Fruit fly (Drosophila melanogaster): ENCODE results near the gene trx.

The trx gene

DNA sequence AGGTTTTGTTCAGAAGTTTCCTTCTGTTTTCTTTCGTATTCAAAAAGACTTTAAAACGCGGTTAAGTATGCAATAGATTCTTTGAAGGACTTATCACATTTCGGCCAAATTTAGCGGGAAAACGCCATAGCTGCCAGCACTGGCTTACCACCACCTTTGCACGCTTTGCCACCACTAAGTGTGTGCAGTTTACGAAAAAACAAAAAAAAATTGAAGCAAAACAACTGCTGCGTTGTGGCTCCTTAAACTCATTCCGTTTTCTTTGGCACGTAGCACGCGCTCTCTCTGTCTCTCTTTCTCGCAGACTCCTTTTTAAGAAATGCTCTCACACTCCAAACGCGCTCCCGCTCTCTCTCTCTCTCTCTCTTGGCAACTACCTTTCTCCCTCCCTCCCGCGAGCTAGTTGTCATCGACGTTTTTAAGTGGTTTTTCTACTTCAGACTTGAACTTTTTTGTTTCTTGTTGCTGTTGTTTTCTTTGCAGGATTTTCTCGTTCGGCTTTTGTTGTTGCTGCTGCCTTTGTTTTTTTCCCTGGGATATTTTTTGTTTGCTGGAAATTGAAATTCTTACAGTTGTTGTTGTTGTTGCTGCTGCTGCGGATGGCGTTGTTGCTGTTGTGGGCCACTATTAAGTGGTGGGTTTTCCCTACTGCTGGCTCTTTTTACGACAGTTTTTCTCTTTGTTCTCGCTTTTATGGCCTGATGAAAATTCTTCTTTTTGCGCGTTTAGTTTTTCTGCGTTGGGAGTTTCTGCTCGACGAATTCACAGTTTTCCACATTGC, 8.0 kb downstream of the trx start:
- no peak for TF ChIP-seq Myc (optimal IDR thresholded peaks at IDR 0.05)
- TF ChIP-seq h (optimal IDR thresholded peaks at IDR 0.05) = no peak
- no peak for TF ChIP-seq insv (optimal IDR thresholded peaks at IDR 0.05)
- TF ChIP-seq psq (optimal IDR thresholded peaks at IDR 0.05) = no peak
- no peak for TF ChIP-seq Sin3A (optimal IDR thresholded peaks at IDR 0.05)
- no peak for TF ChIP-seq ttk (optimal IDR thresholded peaks at IDR 0.05)

DNA sequence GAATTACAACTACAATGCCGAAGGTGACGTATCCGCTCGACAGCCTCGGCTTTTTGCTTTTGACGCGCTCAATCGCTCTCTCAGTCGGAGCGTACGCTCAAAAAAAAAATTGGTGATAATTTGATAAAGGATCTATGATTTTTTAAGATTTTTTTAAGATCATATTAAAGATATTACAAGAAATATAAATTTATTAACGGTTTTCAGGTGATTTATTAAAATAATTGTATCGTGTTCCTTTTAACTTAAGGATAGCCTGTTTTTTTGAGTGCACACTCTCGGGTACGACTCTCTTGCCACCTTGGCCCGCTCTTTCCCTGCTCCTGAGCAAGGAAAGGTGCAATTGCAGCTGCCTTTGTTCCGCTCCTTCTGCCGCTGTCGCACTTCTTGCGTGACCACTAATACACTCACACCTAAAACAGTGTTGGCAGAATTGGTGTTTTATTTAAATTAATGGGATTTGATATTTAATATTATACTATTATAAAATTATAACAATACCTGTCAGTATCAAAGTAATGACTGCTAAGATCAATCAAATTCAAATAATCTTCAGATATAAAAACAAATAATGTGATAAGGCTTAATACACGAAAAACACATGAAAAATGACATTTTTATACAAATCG, 8.7 kb downstream of the trx start:
- no peak for TF ChIP-seq Myc (optimal IDR thresholded peaks at IDR 0.05)
- no peak for TF ChIP-seq Sin3A (optimal IDR thresholded peaks at IDR 0.05)
- no peak for TF ChIP-seq h (optimal IDR thresholded peaks at IDR 0.05)
- TF ChIP-seq psq (optimal IDR thresholded peaks at IDR 0.05) = no peak
- TF ChIP-seq insv (optimal IDR thresholded peaks at IDR 0.05) = no peak
- TF ChIP-seq ttk (optimal IDR thresholded peaks at IDR 0.05) = no peak

DNA sequence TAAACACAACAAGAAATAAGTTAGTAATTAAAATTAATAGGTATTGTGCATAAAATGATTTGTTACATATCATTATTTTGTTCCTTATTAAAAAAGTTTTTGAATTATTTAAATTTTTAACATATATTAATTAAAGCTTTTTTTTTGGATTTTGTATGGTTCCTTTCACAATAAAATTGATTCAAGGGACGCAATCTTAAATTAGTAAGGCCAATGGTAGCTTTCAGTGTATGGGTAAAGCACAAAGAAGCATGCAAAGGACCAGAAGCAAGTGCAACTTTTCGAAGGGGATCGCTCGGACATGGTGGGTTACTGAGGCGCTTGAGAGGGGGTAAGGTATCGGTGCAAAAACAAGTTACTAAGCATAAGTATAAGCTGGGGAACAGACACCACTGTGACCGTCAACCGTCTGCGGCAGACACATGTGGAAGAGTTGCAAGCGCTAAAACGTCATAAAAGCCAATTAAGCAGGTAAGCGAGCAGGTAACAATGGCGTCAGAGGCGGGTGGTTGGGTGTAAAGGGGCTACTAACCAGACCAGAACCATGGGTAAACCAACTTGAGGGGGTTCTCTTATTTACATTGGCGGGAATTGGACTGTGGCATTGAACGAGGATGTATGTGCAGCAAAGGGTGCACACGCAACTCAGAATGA, 11.1 kb downstream of the trx start:
- TF ChIP-seq Sin3A (optimal IDR thresholded peaks at IDR 0.05) = no peak
- no peak for TF ChIP-seq h (optimal IDR thresholded peaks at IDR 0.05)
- TF ChIP-seq insv (optimal IDR thresholded peaks at IDR 0.05) = no peak
- no peak for TF ChIP-seq ttk (optimal IDR thresholded peaks at IDR 0.05)
- TF ChIP-seq psq (optimal IDR thresholded peaks at IDR 0.05) = no peak
- no peak for TF ChIP-seq Myc (optimal IDR thresholded peaks at IDR 0.05)

DNA sequence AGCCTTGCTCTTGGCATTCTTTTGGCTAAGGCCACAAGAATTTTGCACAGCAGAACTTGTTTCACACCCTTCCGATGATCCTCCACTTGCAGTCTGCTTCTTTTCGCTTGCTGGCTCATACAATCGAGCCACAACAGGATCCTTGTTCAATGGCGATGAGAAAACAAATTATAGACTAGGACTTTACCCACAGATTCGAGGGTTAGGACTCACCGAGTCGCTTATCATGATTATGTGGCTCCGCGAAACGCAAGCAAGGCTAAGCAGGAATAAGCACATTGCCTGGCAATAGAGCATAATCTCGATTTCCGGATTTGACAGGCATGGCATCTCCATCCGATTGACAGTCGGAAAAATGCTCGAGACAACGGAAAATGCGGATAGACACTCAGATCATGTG, 24.6 kb downstream of the trx start, which contains the start of the genes CG14839 and CG14841:
CG14839 (plus strand) TSS at position 301 of the 400 bp plus-strand sequence.
CG14841 (minus strand) TSS at position 332 of the 400 bp plus-strand sequence.
- TF ChIP-seq insv (optimal IDR thresholded peaks at IDR 0.05) (no peak), psq (optimal IDR thresholded peaks at IDR 0.05) (no peak), Myc (optimal IDR thresholded peaks at IDR 0.05) (no peak), ttk (optimal IDR thresholded peaks at IDR 0.05) (no peak), h (optimal IDR thresholded peaks at IDR 0.05) (no peak), Sin3A (optimal IDR thresholded peaks at IDR 0.05) (no peak)

DNA sequence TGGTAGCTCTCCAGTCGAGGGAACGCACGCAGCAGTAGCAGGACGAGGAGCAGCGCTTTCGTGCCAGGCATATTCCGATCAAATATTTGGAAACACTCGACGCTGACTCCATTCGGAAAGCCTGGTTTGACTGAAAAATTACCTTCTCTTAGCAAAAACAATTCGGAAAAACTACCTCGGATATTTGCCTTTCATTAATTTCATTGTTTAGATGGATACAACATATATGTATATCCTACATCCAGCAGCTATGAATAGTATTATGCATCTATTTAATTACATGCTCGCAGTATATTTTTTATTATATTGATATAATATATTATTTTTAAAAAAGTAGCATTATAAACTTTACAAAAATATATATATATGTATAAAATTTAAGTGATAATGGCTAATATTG, 25.6 kb downstream of the trx start, which contains the start of gene CG14840:
CG14840 (minus strand) TSS at position 101 of the 400 bp plus-strand sequence.
- TF ChIP-seq insv (optimal IDR thresholded peaks at IDR 0.05) (no peak), psq (optimal IDR thresholded peaks at IDR 0.05) (no peak), Sin3A (optimal IDR thresholded peaks at IDR 0.05) (no peak), ttk (optimal IDR thresholded peaks at IDR 0.05) (no peak), h (optimal IDR thresholded peaks at IDR 0.05) (no peak), Myc (optimal IDR thresholded peaks at IDR 0.05) (no peak)

DNA sequence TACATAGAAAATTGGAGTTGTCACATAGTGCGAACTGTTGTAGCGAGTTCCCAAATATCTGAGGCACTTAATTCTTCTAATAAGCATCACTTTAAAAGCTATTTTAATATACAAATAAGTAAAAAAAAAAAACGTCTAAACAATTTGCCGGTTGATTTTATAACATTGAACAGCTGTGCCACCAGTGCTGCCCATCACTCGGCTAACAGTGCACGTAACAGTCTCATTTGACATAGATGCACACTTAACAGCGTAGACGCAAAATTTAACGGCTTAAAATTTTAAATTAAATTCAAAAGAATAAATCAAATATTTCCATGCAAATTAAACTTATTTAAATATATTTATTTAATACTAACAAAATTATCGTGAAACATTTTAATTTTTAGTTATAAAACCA, 26.9 kb downstream of the trx start, which contains the start of gene MetRS-m:
MetRS-m (minus strand) TSS at position 171 of the 400 bp plus-strand sequence.
- no peak for TF ChIP-seq h (optimal IDR thresholded peaks at IDR 0.05)
- no peak for TF ChIP-seq psq (optimal IDR thresholded peaks at IDR 0.05)
- TF ChIP-seq Myc (optimal IDR thresholded peaks at IDR 0.05) = no peak
- no peak for TF ChIP-seq insv (optimal IDR thresholded peaks at IDR 0.05)
- no peak for TF ChIP-seq Sin3A (optimal IDR thresholded peaks at IDR 0.05)

DNA sequence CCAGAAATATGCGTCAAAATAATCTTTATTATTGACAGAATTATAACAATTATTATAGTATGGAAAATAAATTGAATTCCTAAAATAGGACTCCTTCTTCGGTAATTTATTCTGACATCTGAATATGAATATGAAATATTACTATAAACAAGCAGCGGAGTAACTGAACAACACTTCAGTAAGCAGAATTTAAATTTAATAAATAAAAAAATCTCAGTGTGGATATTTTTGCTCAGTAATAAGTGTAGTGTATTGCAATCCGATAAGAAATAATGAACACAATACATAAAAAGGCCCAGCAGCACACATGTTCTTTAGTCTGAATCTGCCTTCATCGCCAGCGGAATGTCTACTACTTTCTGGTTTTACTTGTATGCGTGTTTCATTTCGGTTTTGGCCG, 30.9 kb downstream of the trx start, which contains the start of gene CG43179:
CG43179 (plus strand) TSS at position 301 of the 400 bp plus-strand sequence.
- no peak for TF ChIP-seq Sin3A (optimal IDR thresholded peaks at IDR 0.05)
- TF ChIP-seq ttk (optimal IDR thresholded peaks at IDR 0.05) = no peak
- TF ChIP-seq h (optimal IDR thresholded peaks at IDR 0.05) = no peak
- no peak for TF ChIP-seq Myc (optimal IDR thresholded peaks at IDR 0.05)
- no peak for TF ChIP-seq psq (optimal IDR thresholded peaks at IDR 0.05)
- TF ChIP-seq insv (optimal IDR thresholded peaks at IDR 0.05) = no peak

DNA sequence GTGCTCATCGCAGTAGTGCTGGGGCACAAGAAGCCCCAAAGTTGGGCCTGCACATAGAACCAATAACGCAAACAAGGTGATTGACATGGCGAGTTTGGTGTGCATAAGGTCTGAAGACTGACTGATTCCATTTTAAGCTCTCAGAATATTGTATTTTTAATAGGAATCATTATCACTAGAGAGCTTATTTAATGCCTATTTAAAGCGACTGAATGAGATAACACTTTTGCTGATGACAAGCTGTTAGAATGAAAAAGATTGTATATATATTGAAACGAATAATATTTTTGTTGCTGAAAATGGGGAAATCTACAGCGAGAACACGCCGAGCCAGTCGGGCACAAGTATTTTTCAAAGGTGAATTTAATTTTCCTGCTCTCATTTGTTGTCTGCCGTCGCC, 41.3 kb downstream of the trx start, which contains the start of gene CG9616:
CG9616 (minus strand) TSS at position 101 of the 400 bp plus-strand sequence.
- no peak for TF ChIP-seq ttk (optimal IDR thresholded peaks at IDR 0.05)
- TF ChIP-seq h (optimal IDR thresholded peaks at IDR 0.05) = no peak
- no peak for TF ChIP-seq Sin3A (optimal IDR thresholded peaks at IDR 0.05)
- no peak for TF ChIP-seq psq (optimal IDR thresholded peaks at IDR 0.05)
- TF ChIP-seq Myc (optimal IDR thresholded peaks at IDR 0.05) = no peak
- TF ChIP-seq insv (optimal IDR thresholded peaks at IDR 0.05) = no peak

DNA sequence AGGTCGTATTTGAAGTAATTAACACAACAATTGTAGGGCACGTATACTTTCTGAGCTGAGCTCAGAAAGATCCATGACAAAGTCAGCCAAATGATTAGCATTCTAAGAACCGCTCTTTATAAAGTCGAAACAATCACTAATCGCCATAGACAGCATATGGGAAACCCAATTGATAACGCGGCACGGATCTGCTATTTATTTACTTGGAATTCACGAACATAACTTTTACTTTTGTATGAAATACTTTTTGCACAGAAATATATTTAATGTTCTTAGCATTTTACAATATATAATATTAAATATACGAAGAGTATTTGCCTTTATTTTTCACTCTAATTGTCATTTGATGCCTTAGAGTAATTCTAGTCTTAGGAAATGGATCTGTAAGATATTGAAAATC, 42.1 kb downstream of the trx start, which contains the start of gene CG43291:
CG43291 (minus strand) TSS at position 101 of the 400 bp plus-strand sequence.
- TF ChIP-seq ttk (optimal IDR thresholded peaks at IDR 0.05) = no peak
- no peak for TF ChIP-seq psq (optimal IDR thresholded peaks at IDR 0.05)
- no peak for TF ChIP-seq h (optimal IDR thresholded peaks at IDR 0.05)
- no peak for TF ChIP-seq Sin3A (optimal IDR thresholded peaks at IDR 0.05)
- no peak for TF ChIP-seq Myc (optimal IDR thresholded peaks at IDR 0.05)
- TF ChIP-seq insv (optimal IDR thresholded peaks at IDR 0.05) = no peak

DNA sequence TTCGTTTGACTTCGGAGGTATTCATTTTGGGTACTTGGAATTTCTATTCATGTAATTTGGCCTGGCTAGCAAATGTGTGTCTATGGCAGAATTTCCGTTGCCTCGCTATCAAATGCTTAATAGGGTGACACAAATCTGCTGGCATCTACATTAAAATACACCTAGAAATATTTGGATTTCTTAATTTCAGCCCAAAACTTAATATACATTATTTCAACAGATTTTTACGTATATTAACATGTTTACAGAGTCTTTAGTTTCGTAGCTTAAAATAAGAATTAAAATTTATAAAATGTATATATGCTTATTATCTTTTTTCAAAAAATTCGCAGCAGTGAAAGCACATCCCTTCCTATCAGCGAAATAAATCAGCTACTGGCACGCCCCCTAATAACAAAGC, 57.7 kb downstream of the trx start, which contains the start of gene CG9624:
CG9624 (minus strand) TSS at position 101 of the 400 bp plus-strand sequence.
- TF ChIP-seq Sin3A (optimal IDR thresholded peaks at IDR 0.05) (no peak), psq (optimal IDR thresholded peaks at IDR 0.05) (no peak), insv (optimal IDR thresholded peaks at IDR 0.05) (no peak), ttk (optimal IDR thresholded peaks at IDR 0.05) (no peak), h (optimal IDR thresholded peaks at IDR 0.05) (no peak)

DNA sequence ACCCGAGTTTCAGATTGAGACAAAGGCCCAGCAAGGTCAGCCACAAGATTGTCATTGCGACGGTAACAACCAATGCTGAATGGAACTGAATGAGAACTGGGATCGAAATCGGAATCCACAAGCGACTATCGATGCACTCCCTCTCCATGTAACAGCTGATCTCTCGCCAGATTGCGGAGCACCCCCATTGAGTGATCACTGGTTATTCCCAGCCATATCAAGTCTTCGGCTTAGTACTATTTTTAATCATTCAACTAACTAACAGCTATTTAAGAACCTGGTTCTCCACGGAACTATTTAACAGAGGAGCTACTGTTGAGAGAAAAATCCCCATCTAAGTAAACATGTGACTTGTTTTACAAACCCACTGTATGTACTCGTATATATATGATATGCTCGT, 60.0 kb downstream of the trx start, which contains the start of gene CG9631:
CG9631 (minus strand) TSS at position 101 of the 400 bp plus-strand sequence.
- TF ChIP-seq ttk (optimal IDR thresholded peaks at IDR 0.05) (no peak), h (optimal IDR thresholded peaks at IDR 0.05) (no peak)

Data from Kc167 (cell line).